Fruit fly (Drosophila melanogaster): ENCODE data around the gene CG12708.

The CG12708 gene

DNA sequence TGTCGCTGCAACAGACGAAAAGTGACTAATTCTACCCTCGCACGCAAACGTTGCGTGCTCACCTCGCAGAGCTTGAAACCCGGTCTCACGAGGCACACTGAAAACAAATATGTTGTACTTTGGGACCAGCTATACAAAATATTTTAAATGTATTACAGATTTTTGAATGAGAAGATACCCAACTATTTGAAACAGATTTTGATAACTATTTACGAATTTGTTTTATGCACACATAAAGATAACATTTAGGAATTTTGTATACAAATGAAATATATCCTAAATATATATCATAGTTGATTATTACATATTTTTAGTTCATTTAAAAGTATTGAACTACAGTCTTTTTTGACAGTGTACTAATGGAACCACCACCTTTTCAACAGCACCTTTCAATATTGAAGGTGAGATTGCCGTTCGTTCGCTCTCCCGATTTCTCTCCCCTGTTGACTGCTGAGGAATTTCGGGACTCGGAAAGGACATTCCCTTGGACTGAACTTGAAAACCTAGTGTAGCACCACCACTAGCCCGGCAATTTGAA, 4.2 kb upstream of the CG12708 start, which contains the start of gene CG15646 (continued):
- peak; percentile 80 for TF ChIP-seq esn (GFP tag; optimal IDR thresholded peaks at IDR 0.05)
- peak; percentile 39 for TF ChIP-seq CG31627 (GFP tag; optimal IDR thresholded peaks at IDR 0.05)
- peak; percentile 80 for TF ChIP-seq CG3919 (GFP tag; optimal IDR thresholded peaks at IDR 0.05)
- TF ChIP-seq CG8319 (GFP tag; optimal IDR thresholded peaks at IDR 0.05) = peak; percentile 61
- TF ChIP-seq acj6 (GFP tag; optimal IDR thresholded peaks at IDR 0.05) = peak; percentile 71
- no peak for TF ChIP-seq fkh (GFP tag; optimal IDR thresholded peaks at IDR 0.05)
- peak; percentile 50 for TF ChIP-seq CG1621 (tag; optimal IDR thresholded peaks at IDR 0.05)
- TF ChIP-seq topi (GFP tag; optimal IDR thresholded peaks at IDR 0.05) = peak; percentile 75
- TF ChIP-seq Gug (GFP tag; IDR thresholded peaks at IDR 0.05) = 0 out of 2 replicates have a peak, but pooled peaks have one; percentile 23
- TF ChIP-seq Sox14 (GFP tag; optimal IDR thresholded peaks at IDR 0.05) = peak; percentile 43
- TF ChIP-seq CG3032 (tag; optimal IDR thresholded peaks at IDR 0.05) = peak; percentile 83
- peak; percentile 70 for TF ChIP-seq CG32006 (GFP tag; optimal IDR thresholded peaks at IDR 0.05)
- peak; percentile 43 for TF ChIP-seq Hr39 (GFP tag; optimal IDR thresholded peaks at IDR 0.05)
- TF ChIP-seq CG10669 (GFP tag; optimal IDR thresholded peaks at IDR 0.05) = peak; percentile 76
- peak; percentile 67 for TF ChIP-seq spab (GFP tag; optimal IDR thresholded peaks at IDR 0.05)
- TF ChIP-seq OdsH (GFP tag; optimal IDR thresholded peaks at IDR 0.05) = peak; percentile 78
- TF ChIP-seq Eip75B (GFP tag; optimal IDR thresholded peaks at IDR 0.05) = peak; percentile 64
- peak; percentile 92 for TF ChIP-seq Eip78C (GFP tag)
- TF ChIP-seq Ets21C (GFP tag; optimal IDR thresholded peaks at IDR 0.05) = peak; percentile 26
- peak; percentile 78 for TF ChIP-seq Ets96B (tag; optimal IDR thresholded peaks at IDR 0.05)
- TF ChIP-seq CG9139 (GFP tag; optimal IDR thresholded peaks at IDR 0.05) = peak; percentile 66
- TF ChIP-seq Hr38 (GFP tag; optimal IDR thresholded peaks at IDR 0.05) = no peak
- TF ChIP-seq CG4318 (GFP tag; optimal IDR thresholded peaks at IDR 0.05) = peak; percentile 44
- no peak for TF ChIP-seq fd85E (GFP tag; optimal IDR thresholded peaks at IDR 0.05)
- TF ChIP-seq CG16779 (tag; optimal IDR thresholded peaks at IDR 0.05) = peak; percentile 56
- TF ChIP-seq CG15336 (GFP tag; IDR thresholded peaks at IDR 0.05) = peak; percentile 70
- TF ChIP-seq Sox102F (GFP tag; optimal IDR thresholded peaks at IDR 0.05) = peak; percentile 49
- TF ChIP-seq CG11902 (GFP tag; optimal IDR thresholded peaks at IDR 0.05) = peak; percentile 53
- TF ChIP-seq CG10631 (GFP tag; optimal IDR thresholded peaks at IDR 0.05) = peak; percentile 69
- TF ChIP-seq Smox (GFP tag; optimal IDR thresholded peaks at IDR 0.05) = peak; percentile 72
- no peak for TF ChIP-seq Eip93F (GFP tag; optimal IDR thresholded peaks at IDR 0.05)
- peak; percentile 74 for TF ChIP-seq achi (GFP tag; optimal IDR thresholded peaks at IDR 0.05)
- TF ChIP-seq dac (GFP tag; optimal IDR thresholded peaks at IDR 0.05) = no peak
- peak; percentile 65; the same call in 2 of the 3 replicates for TF ChIP-seq CG6163 (GFP tag; IDR thresholded peaks at IDR 0.05)
- TF ChIP-seq pdm3 (GFP tag; optimal IDR thresholded peaks at IDR 0.05) = peak; percentile 57
- peak in 1 of 2 experiments; percentile 67 for TF ChIP-seq salr (GFP tag; optimal IDR thresholded peaks at IDR 0.05)
- peak; percentile 39 for TF ChIP-seq CG6276 (GFP tag; optimal IDR thresholded peaks at IDR 0.05)

DNA sequence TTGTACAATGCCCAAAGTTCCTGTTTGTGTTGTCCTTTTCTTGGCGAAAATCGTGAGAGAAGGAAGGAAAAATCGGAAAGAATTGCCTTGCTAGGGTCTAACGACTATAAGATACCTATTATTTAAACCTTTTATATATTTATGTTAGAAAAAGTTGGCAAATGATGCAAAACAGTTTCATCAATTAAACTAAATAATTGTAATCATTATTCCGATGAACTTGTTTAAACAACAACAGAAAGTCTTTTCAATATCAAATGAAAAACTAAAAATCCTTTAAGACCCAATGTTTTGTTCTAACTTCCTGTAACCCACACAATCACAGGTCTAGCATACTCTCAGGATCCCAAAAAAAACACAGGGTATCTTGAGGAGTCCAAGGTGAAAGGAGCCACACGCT, 939 bp upstream of the CG12708 start:
- no peak for TF ChIP-seq acj6 (GFP tag; optimal IDR thresholded peaks at IDR 0.05)
- no peak for TF ChIP-seq Eip93F (GFP tag; optimal IDR thresholded peaks at IDR 0.05)
- TF ChIP-seq Eip78C (GFP tag) = peak; percentile 4
- no peak for TF ChIP-seq CG32006 (GFP tag; optimal IDR thresholded peaks at IDR 0.05)
- peak; percentile 61 for TF ChIP-seq svp (GFP tag)

dm6 chrX:15684419-15684818, 9.1 kb downstream of the CG12708 start:
- TF ChIP-seq CG8632 (GFP tag; optimal IDR thresholded peaks at IDR 0.05) = no peak
- TF ChIP-seq ss (GFP tag; optimal IDR thresholded peaks at IDR 0.05) = no peak
- no peak for TF ChIP-seq CG8319 (GFP tag; optimal IDR thresholded peaks at IDR 0.05)
- no peak for TF ChIP-seq Lpt (GFP tag; optimal IDR thresholded peaks at IDR 0.05)
- TF ChIP-seq Sox102F (GFP tag; optimal IDR thresholded peaks at IDR 0.05) = no peak
- TF ChIP-seq CG3919 (GFP tag; optimal IDR thresholded peaks at IDR 0.05) = no peak
- TF ChIP-seq CG16779 (tag; optimal IDR thresholded peaks at IDR 0.05) = no peak
- no peak for TF ChIP-seq esn (GFP tag; optimal IDR thresholded peaks at IDR 0.05)
- no peak for TF ChIP-seq salr (GFP tag; optimal IDR thresholded peaks at IDR 0.05)
- no peak for TF ChIP-seq net (GFP tag; optimal IDR thresholded peaks at IDR 0.05)
- TF ChIP-seq CG31627 (GFP tag; optimal IDR thresholded peaks at IDR 0.05) = no peak
- no peak for TF ChIP-seq vri (GFP tag; optimal IDR thresholded peaks at IDR 0.05)
- no peak for TF ChIP-seq fd85E (GFP tag; optimal IDR thresholded peaks at IDR 0.05)
- TF ChIP-seq CG6808 (GFP tag; optimal IDR thresholded peaks at IDR 0.05) = no peak
- no peak for TF ChIP-seq achi (GFP tag; optimal IDR thresholded peaks at IDR 0.05)
